Worm (Caenorhabditis elegans) whole organism, L1 larva: Measurements from ENCODE around the gene rps-22.

Experiments used
- C04F5.9 ChIP-seq: sonication (generic microtip); optimal IDR thresholded peaks from 2 replicates; lab custom pipeline; 2016; ENCODE audit warnings: missing genetic modification characterization, missing compliant biosample characterization
- C34B4.2 ChIP-seq: sonication (generic microtip); optimal IDR thresholded peaks from 2 replicates; lab custom pipeline; 2017; ENCODE audit warnings: mild to moderate bottlenecking, missing genetic modification characterization, missing compliant biosample characterization
- Y116A8C.19 ChIP-seq: sonication (generic microtip); optimal IDR thresholded peaks from 2 replicates; lab custom pipeline; 2016; ENCODE audit warnings: missing compliant biosample characterization, missing genetic modification characterization, borderline replicate concordance
- alr-1 ChIP-seq: fragments of 200-800 bp; sonication (Bioruptor generic); optimal IDR thresholded peaks from 2 replicates; lab custom pipeline; 2018; ENCODE audit warnings: borderline replicate concordance, mild to moderate bottlenecking, missing genetic modification characterization, missing compliant biosample characterization
- aly-2 ChIP-seq: fragments of 150-350 bp; optimal IDR thresholded peaks from 2 replicates; lab custom pipeline; 2014; ENCODE audit warnings: missing biosample characterization, missing genetic modification characterization
- ceh-63 ChIP-seq: fragments of 200-800 bp; sonication (Bioruptor generic); optimal IDR thresholded peaks from 2 replicates; lab custom pipeline; 2018; ENCODE audit warnings: mild to moderate bottlenecking, missing genetic modification characterization, missing compliant biosample characterization
- ceh-88 ChIP-seq: fragments of 200-800 bp; sonication (Bioruptor generic); IDR thresholded peaks from 2 replicates; pipeline ENCODE4 v1.3.6; 2022; ENCODE audit warnings: missing genetic modification characterization, missing compliant biosample characterization
- ceh-90 ChIP-seq: sonication (generic microtip); optimal IDR thresholded peaks from 2 replicates; lab custom pipeline; 2016; ENCODE audit warnings: missing genetic modification characterization, missing compliant biosample characterization
- elt-3 ChIP-seq, 6 experiments: fragments of 150-350 bp in 1 of 6; sonication (generic microtip); optimal IDR thresholded peaks; 2 replicates each; lab custom pipeline; 2017 to 2018; ENCODE audit warnings: missing biosample characterization in 6 of 6, missing genetic modification characterization in 6 of 6, inconsistent platforms in 1 of 6
- fkh-10 ChIP-seq: sonication (generic microtip); optimal IDR thresholded peaks from 2 replicates; lab custom pipeline; 2017; ENCODE audit warnings: missing biosample characterization, missing genetic modification reagents, missing genetic modification characterization
- fkh-8 ChIP-seq: sonication (generic microtip); optimal IDR thresholded peaks from 2 replicates; lab custom pipeline; 2016; ENCODE audit warnings: mild to moderate bottlenecking, missing genetic modification characterization, missing compliant biosample characterization
- hlh-4 ChIP-seq: sonication (generic microtip); optimal IDR thresholded peaks from 2 replicates; lab custom pipeline; 2016; ENCODE audit warnings: mild to moderate bottlenecking, missing genetic modification characterization, missing compliant biosample characterization
- hpl-2 ChIP-seq: fragments of 150-350 bp; optimal IDR thresholded peaks from 2 replicates; lab custom pipeline; 2014; ENCODE audit warnings: missing biosample characterization, missing genetic modification reagents, missing genetic modification characterization
- irx-1 ChIP-seq: sonication (generic microtip); optimal IDR thresholded peaks from 2 replicates; lab custom pipeline; 2016; ENCODE audit warnings: missing genetic modification characterization, missing compliant biosample characterization
- isw-1 ChIP-seq: fragments of 200-800 bp; sonication (Bioruptor generic); IDR thresholded peaks from 2 replicates; pipeline ENCODE4 v1.3.6; 2022; ENCODE audit warnings: missing genetic modification characterization, missing compliant biosample characterization
- jun-1 ChIP-seq: fragments of 150-350 bp; optimal IDR thresholded peaks from 2 replicates; lab custom pipeline; 2014; ENCODE audit warnings: missing biosample characterization, missing genetic modification reagents, missing genetic modification characterization
- lin-13 ChIP-seq: fragments of 150-350 bp; optimal IDR thresholded peaks from 2 replicates; lab custom pipeline; 2014; ENCODE audit warnings: missing biosample characterization, missing genetic modification reagents, missing genetic modification characterization
- lin-15B ChIP-seq: fragments of 150-350 bp; sonication (generic microtip); optimal IDR thresholded peaks from 3 replicates; lab custom pipeline; 2014; ENCODE audit warnings: missing biosample characterization, missing genetic modification characterization
- lin-39 ChIP-seq: fragments of 150-350 bp; optimal IDR thresholded peaks from 2 replicates; lab custom pipeline; 2014; ENCODE audit warnings: missing biosample characterization, missing genetic modification reagents, missing genetic modification characterization
- lsy-2 ChIP-seq, 2 experiments: fragments of 150-350 bp; optimal IDR thresholded peaks; 2 replicates each; lab custom pipeline; 2014; ENCODE audit warnings: missing biosample characterization in 2 of 2, missing genetic modification characterization in 2 of 2
- mef-2 ChIP-seq: fragments of 150-350 bp; optimal IDR thresholded peaks from 2 replicates; lab custom pipeline; 2014; ENCODE audit warnings: missing biosample characterization, missing genetic modification characterization
- mep-1 ChIP-seq: fragments of 150-350 bp; optimal IDR thresholded peaks from 2 replicates; lab custom pipeline; 2014; ENCODE audit warnings: missing biosample characterization, missing genetic modification characterization
- nhr-11 ChIP-seq: fragments of 150-350 bp; optimal IDR thresholded peaks from 2 replicates; lab custom pipeline; 2014; ENCODE audit warnings: missing biosample characterization, missing genetic modification characterization
- nhr-12 ChIP-seq: sonication (generic microtip); optimal IDR thresholded peaks from 2 replicates; lab custom pipeline; 2017; ENCODE audit warnings: missing biosample characterization, missing genetic modification characterization
- nhr-19 ChIP-seq: fragments of 200-800 bp; sonication (Bioruptor generic); conservative IDR thresholded peaks from 2 replicates; pipeline ENCODE4 v1.3.6; 2022; ENCODE audit warnings: missing genetic modification characterization, missing compliant biosample characterization
- nhr-20 ChIP-seq: sonication (generic microtip); optimal IDR thresholded peaks from 2 replicates; lab custom pipeline; 2016; ENCODE audit warnings: mild to moderate bottlenecking, missing genetic modification characterization, missing compliant biosample characterization
- nhr-237 ChIP-seq: fragments of 150-350 bp; optimal IDR thresholded peaks from 2 replicates; lab custom pipeline; 2014; ENCODE audit warnings: missing biosample characterization, missing genetic modification characterization
- nhr-47 ChIP-seq: sonication (generic microtip); optimal IDR thresholded peaks from 2 replicates; lab custom pipeline; 2016; ENCODE audit warnings: mild to moderate bottlenecking, missing genetic modification characterization, moderate library complexity, missing compliant biosample characterization
- nhr-71 ChIP-seq: sonication (generic microtip); optimal IDR thresholded peaks from 2 replicates; lab custom pipeline; 2016; ENCODE audit warnings: mild to moderate bottlenecking, missing genetic modification characterization, moderate library complexity, missing compliant biosample characterization
- nhr-76 ChIP-seq: sonication (generic microtip); optimal IDR thresholded peaks from 2 replicates; lab custom pipeline; 2017; ENCODE audit warnings: missing biosample characterization, missing genetic modification characterization
- nhr-77 ChIP-seq: fragments of 150-350 bp; optimal IDR thresholded peaks from 2 replicates; lab custom pipeline; 2014; ENCODE audit warnings: missing biosample characterization, missing genetic modification characterization
- nhr-85 ChIP-seq: sonication (generic microtip); peaks from one replicate; lab custom pipeline; 2016; ENCODE audit warnings: missing genetic modification characterization, inconsistent platforms, missing compliant biosample characterization
- nhr-90 ChIP-seq: sonication (generic microtip); optimal IDR thresholded peaks from 2 replicates; lab custom pipeline; 2016; ENCODE audit warnings: mild to moderate bottlenecking, missing genetic modification characterization, missing compliant biosample characterization; ENCODE audit not compliant: poor library complexity
- pqm-1 ChIP-seq: sonication (generic microtip); optimal IDR thresholded peaks from 3 replicates; lab custom pipeline; 2017; ENCODE audit warnings: missing biosample characterization, missing genetic modification characterization
- rnt-1 ChIP-seq: sonication (generic microtip); optimal IDR thresholded peaks from 2 replicates; lab custom pipeline; 2016; ENCODE audit warnings: mild to moderate bottlenecking, missing genetic modification characterization, moderate library complexity, missing compliant biosample characterization
- skn-1 ChIP-seq: fragments of 150-350 bp; optimal IDR thresholded peaks from 2 replicates; lab custom pipeline; 2014; ENCODE audit warnings: missing biosample characterization, missing genetic modification characterization
- snpc-4 ChIP-seq: fragments of 150-350 bp; optimal IDR thresholded peaks from 2 replicates; lab custom pipeline; 2014; ENCODE audit warnings: missing biosample characterization, missing genetic modification characterization
- snu-23 ChIP-seq: sonication (generic microtip); optimal IDR thresholded peaks from 2 replicates; lab custom pipeline; 2016; ENCODE audit warnings: missing genetic modification characterization, missing compliant biosample characterization
- sptf-1 ChIP-seq: fragments of 150-350 bp; optimal IDR thresholded peaks from 2 replicates; lab custom pipeline; 2014; ENCODE audit warnings: missing biosample characterization, missing genetic modification characterization
- sup-37 ChIP-seq: fragments of 200-800 bp; sonication (Bioruptor generic); optimal IDR thresholded peaks from 2 replicates; lab custom pipeline; 2018; ENCODE audit warnings: mild to moderate bottlenecking, missing genetic modification characterization, missing compliant biosample characterization
- swsn-7 ChIP-seq: sonication (generic microtip); optimal IDR thresholded peaks from 2 replicates; lab custom pipeline; 2016; ENCODE audit warnings: missing genetic modification characterization, missing compliant biosample characterization
- tlp-1 ChIP-seq: fragments of 150-350 bp; optimal IDR thresholded peaks from 2 replicates; lab custom pipeline; 2014; ENCODE audit warnings: missing biosample characterization, missing genetic modification characterization
- unc-130 ChIP-seq: fragments of 150-350 bp; optimal IDR thresholded peaks from 2 replicates; lab custom pipeline; 2017; ENCODE audit warnings: missing biosample characterization, missing genetic modification characterization, inconsistent platforms
- unc-30 ChIP-seq: sonication (generic microtip); optimal IDR thresholded peaks from 2 replicates; lab custom pipeline; 2017; ENCODE audit warnings: missing biosample characterization, missing genetic modification characterization
- unc-62 ChIP-seq: fragments of 150-350 bp; optimal IDR thresholded peaks from 2 replicates; lab custom pipeline; 2014; ENCODE audit warnings: missing biosample characterization, missing genetic modification reagents, missing genetic modification characterization
- unc-86 ChIP-seq: sonication (generic microtip); optimal IDR thresholded peaks from 2 replicates; lab custom pipeline; 2016; ENCODE audit warnings: missing genetic modification characterization, missing compliant biosample characterization
- unc-98 ChIP-seq: fragments of 200-800 bp; sonication (Bioruptor generic); IDR thresholded peaks from 2 replicates; pipeline ENCODE4 v1.3.6; 2022; ENCODE audit warnings: missing genetic modification characterization, missing compliant biosample characterization
- vab-15 ChIP-seq: sonication (generic microtip); optimal IDR thresholded peaks from 2 replicates; lab custom pipeline; 2017; ENCODE audit warnings: missing genotype, mild to moderate bottlenecking, missing genetic modification characterization, missing compliant biosample characterization
- xbp-1 ChIP-seq: sonication (generic microtip); optimal IDR thresholded peaks from 2 replicates; lab custom pipeline; 2016; ENCODE audit warnings: missing genetic modification characterization, missing compliant biosample characterization
- ztf-11 ChIP-seq, 2 experiments: sonication (generic microtip); optimal IDR thresholded peaks; 2 replicates each; lab custom pipeline; 2016 to 2017; ENCODE audit warnings: missing genetic modification characterization in 2 of 2, missing biosample characterization in 1 of 2, missing compliant biosample characterization in 1 of 2

The rps-22 gene

ce11 chrIII:1925048-1925537 is 25.2 kb upstream of the rps-22 start (continued):
- TF ChIP-seq nhr-76 (tag; lab: Kevin White, UChicago) (no peak), swsn-7 (tag; lab: Kevin White, UChicago) (peak; percentile 98), ztf-11 (tag; optimal IDR thresholded peaks at IDR 0.05; lab: Kevin White, UChicago) (peak in 1 of 2 experiments; percentile 89), elt-3 (tag; optimal IDR thresholded peaks at IDR 0.05; lab: Kevin White, UChicago) (peak in 4 of 6 experiments; percentile 51 to 95 (median 72))

- no peak for TF ChIP-seq hpl-2
- TF ChIP-seq unc-130 (tag; lab: Kevin White, UChicago), result no peak
Observed at ce11 chrIII:1925786-1926185, 24.5 kb upstream of the rps-22 start.

ce11 chrIII:1926456-1926855 is 23.9 kb upstream of the rps-22 start:
- no peak for TF ChIP-seq vab-15 (tag; lab: Kevin White, UChicago)
- peak; percentile 84 for TF ChIP-seq irx-1 (tag; lab: Kevin White, UChicago)
- peak; percentile 92 for TF ChIP-seq xbp-1 (tag; lab: Kevin White, UChicago)
- no peak for TF ChIP-seq C04F5.9
- peak; percentile 96 for TF ChIP-seq skn-1 (tag; lab: Kevin White, UChicago)
- TF ChIP-seq sptf-1 (tag; lab: Kevin White, UChicago), result no peak
- TF ChIP-seq fkh-8, result peak; percentile 86
- no peak for TF ChIP-seq alr-1 (tag; lab: Kevin White, UChicago)
- TF ChIP-seq snpc-4 (tag; lab: Kevin White, UChicago), result peak; percentile 73
- peak; percentile 69 for TF ChIP-seq nhr-77 (tag; lab: Kevin White, UChicago)
- TF ChIP-seq nhr-20, result peak; percentile 99
- peak; percentile 83 for TF ChIP-seq nhr-11 (tag; lab: Kevin White, UChicago)
- TF ChIP-seq C34B4.2, result no peak
- TF ChIP-seq jun-1 (tag; lab: Kevin White, UChicago), result peak; percentile 97
- peak; percentile 26 for TF ChIP-seq nhr-12 (tag; lab: Kevin White, UChicago)
- peak; percentile 65 for TF ChIP-seq unc-62 (GFP tag; lab: Kevin White, UChicago)
- peak; percentile 97 for TF ChIP-seq rnt-1
- peak; percentile 78 for TF ChIP-seq isw-1 (GFP tag; lab: Robert Waterston, UW)
- peak; percentile 99 for TF ChIP-seq nhr-71 (tag; lab: Kevin White, UChicago)
- no peak for TF ChIP-seq lin-15B
- peak; percentile 67 for TF ChIP-seq lin-39
- peak; percentile 83 to 90 for TF ChIP-seq lsy-2 (tag; optimal IDR thresholded peaks at IDR 0.05; lab: Kevin White, UChicago)
- peak; percentile 96 for TF ChIP-seq nhr-90 (tag; lab: Kevin White, UChicago)
- peak; percentile 86 for TF ChIP-seq mef-2 (tag; lab: Kevin White, UChicago)
- peak; percentile 81 for TF ChIP-seq fkh-10 (GFP tag; lab: Kevin White, UChicago)
- TF ChIP-seq nhr-237 (tag; lab: Kevin White, UChicago), result peak; percentile 48
- TF ChIP-seq ceh-88 (GFP tag; lab: Robert Waterston, UW), result peak; percentile 70
- TF ChIP-seq hlh-4 (tag; lab: Kevin White, UChicago), result no peak
- TF ChIP-seq nhr-85, result peak; percentile 100
- TF ChIP-seq Y116A8C.19 (tag; lab: Kevin White, UChicago), result no peak
- peak; percentile 96 for TF ChIP-seq unc-86 (tag; lab: Kevin White, UChicago)
- no peak for TF ChIP-seq ceh-63 (GFP tag; lab: Kevin White, UChicago)
- TF ChIP-seq unc-98 (GFP tag; lab: Robert Waterston, UW), result peak; percentile 54; the same call in 1 of the 2 replicates
- no peak for TF ChIP-seq tlp-1 (tag; lab: Kevin White, UChicago)
- peak; percentile 50 for TF ChIP-seq sup-37
- no peak for TF ChIP-seq aly-2
- peak; percentile 92 for TF ChIP-seq snu-23
- peak; percentile 97 for TF ChIP-seq nhr-19 (GFP tag; lab: Robert Waterston, UW)
- no peak for TF ChIP-seq ceh-90 (tag; lab: Kevin White, UChicago)
- TF ChIP-seq nhr-47 (tag; lab: Kevin White, UChicago), result peak; percentile 98
- TF ChIP-seq ztf-11 (tag; optimal IDR thresholded peaks at IDR 0.05; lab: Kevin White, UChicago), result peak in 1 of 2 experiments; percentile 87
- peak; percentile 88 for TF ChIP-seq lin-13
- TF ChIP-seq mep-1 (tag; lab: Kevin White, UChicago), result peak; percentile 48
- TF ChIP-seq pqm-1 (tag; lab: Kevin White, UChicago), result no peak
- no peak for TF ChIP-seq unc-30 (tag; lab: Kevin White, UChicago)
- TF ChIP-seq unc-130 (tag; lab: Kevin White, UChicago), result peak; percentile 82
